Fruit fly (Drosophila melanogaster) whole organism, prepupa: ENCODE measurements around the gene CG34353.

Source experiments
- Blimp-1 ChIP-seq: fragments of 200-800 bp; sonication (Bioruptor generic); optimal IDR thresholded peaks from 3 replicates; lab custom pipeline; 2017; ENCODE audit warnings: missing biosample characterization, missing genetic modification characterization, mild to moderate bottlenecking, moderate library complexity, missing genetic modification reagents
- CG10669 ChIP-seq: fragments of 200-800 bp; sonication (Bioruptor generic); optimal IDR thresholded peaks from 3 replicates; lab custom pipeline; 2018; ENCODE audit warnings: missing biosample characterization, mild to moderate bottlenecking, missing genetic modification characterization, moderate library complexity
- CG11294 ChIP-seq: fragments of 200-800 bp; sonication (Bioruptor generic); IDR thresholded peaks from 2 replicates; pipeline ENCODE4 v1.3.6; 2022; ENCODE audit warnings: missing biosample characterization, missing genetic modification characterization
- CG11762 ChIP-seq: fragments of 200-800 bp; sonication (Bioruptor generic); optimal IDR thresholded peaks from 3 replicates; lab custom pipeline; 2016; ENCODE audit warnings: missing biosample characterization, missing genetic modification characterization; ENCODE audit not compliant: insufficient read depth
- CG11902 ChIP-seq: fragments of 200-800 bp; sonication (Bioruptor generic); optimal IDR thresholded peaks from 3 replicates; lab custom pipeline; 2016; ENCODE audit warnings: missing biosample characterization, missing genetic modification characterization
- CG15336 ChIP-seq: fragments of 200-800 bp; sonication (Bioruptor generic); IDR thresholded peaks from 2 replicates; pipeline ENCODE4 v1.3.6; 2022; ENCODE audit warnings: missing biosample characterization, missing genetic modification characterization
- CG1621 ChIP-seq: fragments of 200-800 bp; sonication (Bioruptor generic); optimal IDR thresholded peaks from 3 replicates; lab custom pipeline; 2018; ENCODE audit warnings: missing biosample characterization, mild to moderate bottlenecking, missing genetic modification characterization
- CG16779 ChIP-seq: fragments of 200-800 bp; sonication (Bioruptor generic); optimal IDR thresholded peaks from 3 replicates; lab custom pipeline; 2017; ENCODE audit warnings: missing biosample characterization, mild to moderate bottlenecking, missing genetic modification characterization
- CG3032 ChIP-seq: fragments of 200-800 bp; optimal IDR thresholded peaks from 2 replicates; lab custom pipeline; 2019; ENCODE audit warnings: missing biosample characterization, mild to moderate bottlenecking, missing genetic modification characterization, moderate library complexity
- CG34406 ChIP-seq: fragments of 200-800 bp; sonication (Bioruptor generic); optimal IDR thresholded peaks from 3 replicates; lab custom pipeline; 2016; ENCODE audit warnings: missing biosample characterization, missing genetic modification characterization
- CG4318 ChIP-seq: fragments of 200-800 bp; sonication (Bioruptor generic); optimal IDR thresholded peaks from 3 replicates; lab custom pipeline; 2017; ENCODE audit warnings: missing biosample characterization, mild to moderate bottlenecking, missing genetic modification characterization
- CG6276 ChIP-seq: fragments of 200-800 bp; sonication (Bioruptor generic); optimal IDR thresholded peaks from 2 replicates; lab custom pipeline; 2017; ENCODE audit warnings: missing biosample characterization, mild to moderate bottlenecking, missing genetic modification characterization
- CG6792 ChIP-seq: fragments of 200-800 bp; sonication (Bioruptor generic); optimal IDR thresholded peaks from 3 replicates; lab custom pipeline; 2016; ENCODE audit warnings: missing biosample characterization, missing genetic modification characterization
- CG6808 ChIP-seq: fragments of 200-800 bp; sonication (Bioruptor generic); optimal IDR thresholded peaks from 3 replicates; lab custom pipeline; 2017; ENCODE audit warnings: missing biosample characterization, missing genetic modification characterization, mild to moderate bottlenecking, moderate library complexity, missing genetic modification reagents
- CG6854 ChIP-seq: fragments of 200-800 bp; sonication (Bioruptor generic); optimal IDR thresholded peaks from 2 replicates; lab custom pipeline; 2017; ENCODE audit warnings: missing biosample characterization, mild to moderate bottlenecking, missing genetic modification characterization
- CG8119 ChIP-seq: fragments of 200-800 bp; sonication (Bioruptor generic); IDR thresholded peaks from 3 replicates; pipeline ENCODE4 v1.3.6; 2022; ENCODE audit warnings: missing biosample characterization, missing genetic modification characterization
- CG8632 ChIP-seq: fragments of 200-800 bp; sonication (Bioruptor generic); optimal IDR thresholded peaks from 3 replicates; lab custom pipeline; 2016; ENCODE audit warnings: missing biosample characterization, missing genetic modification characterization
- CG9139 ChIP-seq: fragments of 200-800 bp; sonication (Bioruptor generic); optimal IDR thresholded peaks from 3 replicates; lab custom pipeline; 2017; ENCODE audit warnings: missing biosample characterization, mild to moderate bottlenecking, missing genetic modification characterization
- Eip75B ChIP-seq: fragments of 200-800 bp; sonication (Bioruptor generic); optimal IDR thresholded peaks from 3 replicates; lab custom pipeline; 2016; ENCODE audit warnings: missing biosample characterization, missing genetic modification characterization
- Eip78C ChIP-seq: fragments of 200-800 bp; sonication (Bioruptor generic); peaks from one replicate; lab custom pipeline; 2016; ENCODE audit warnings: missing biosample characterization, missing genetic modification characterization
- Eip93F ChIP-seq: fragments of 200-800 bp; sonication (Bioruptor generic); optimal IDR thresholded peaks from 2 replicates; lab custom pipeline; 2016; ENCODE audit warnings: missing biosample characterization, mild to moderate bottlenecking, missing genetic modification characterization
- Ets21C ChIP-seq: fragments of 200-800 bp; sonication (Bioruptor generic); optimal IDR thresholded peaks from 3 replicates; lab custom pipeline; 2016; ENCODE audit warnings: missing biosample characterization, missing genetic modification characterization
- Gug ChIP-seq: fragments of 200-800 bp; sonication (Bioruptor generic); IDR thresholded peaks from 2 replicates; pipeline ENCODE4 v1.3.6; 2022; ENCODE audit warnings: missing biosample characterization, missing genetic modification characterization
- Hr38 ChIP-seq: sonication (Bioruptor generic); optimal IDR thresholded peaks from 2 replicates; lab custom pipeline; 2016; ENCODE audit warnings: missing biosample characterization, missing genetic modification characterization
- Hr39 ChIP-seq: fragments of 200-800 bp; sonication (Bioruptor generic); optimal IDR thresholded peaks from 2 replicates; lab custom pipeline; 2016; ENCODE audit warnings: missing biosample characterization, missing genetic modification characterization
- Hr4 ChIP-seq: fragments of 200-800 bp; sonication (Bioruptor generic); optimal IDR thresholded peaks from 3 replicates; lab custom pipeline; 2016; ENCODE audit warnings: missing biosample characterization, missing genetic modification characterization
- Lpt ChIP-seq: fragments of 200-800 bp; sonication (Bioruptor generic); optimal IDR thresholded peaks from 3 replicates; lab custom pipeline; 2016; ENCODE audit warnings: missing biosample characterization, missing genetic modification characterization
- OdsH ChIP-seq: fragments of 200-800 bp; sonication (Bioruptor generic); optimal IDR thresholded peaks from 3 replicates; lab custom pipeline; 2016; ENCODE audit warnings: missing biosample characterization, missing genetic modification characterization
- Smox ChIP-seq: fragments of 200-800 bp; sonication (Bioruptor generic); optimal IDR thresholded peaks from 3 replicates; lab custom pipeline; 2016; ENCODE audit warnings: missing biosample characterization, missing genetic modification characterization
- Sox14 ChIP-seq: fragments of 200-800 bp; sonication (Bioruptor generic); optimal IDR thresholded peaks from 3 replicates; lab custom pipeline; 2016; ENCODE audit warnings: missing biosample characterization, missing genetic modification characterization
- Sox15 ChIP-seq: fragments of 200-800 bp; sonication (Bioruptor generic); optimal IDR thresholded peaks from 3 replicates; lab custom pipeline; 2016; ENCODE audit warnings: missing biosample characterization, missing genetic modification characterization
- achi ChIP-seq: fragments of 200-800 bp; sonication (Bioruptor generic); optimal IDR thresholded peaks from 3 replicates; lab custom pipeline; 2016; ENCODE audit warnings: missing biosample characterization, missing genetic modification characterization
- acj6 ChIP-seq: fragments of 200-800 bp; sonication (Bioruptor generic); optimal IDR thresholded peaks from 3 replicates; lab custom pipeline; 2016; ENCODE audit warnings: missing biosample characterization, missing genetic modification characterization
- cyc ChIP-seq: fragments of 200-800 bp; sonication (Bioruptor generic); optimal IDR thresholded peaks from 3 replicates; lab custom pipeline; 2016; ENCODE audit warnings: missing biosample characterization, missing genetic modification characterization
- dac ChIP-seq: fragments of 200-800 bp; sonication (Bioruptor generic); optimal IDR thresholded peaks from 2 replicates; lab custom pipeline; 2017; ENCODE audit warnings: missing biosample characterization, mild to moderate bottlenecking, missing genetic modification characterization
- eg ChIP-seq: fragments of 200-800 bp; sonication (Bioruptor generic); IDR thresholded peaks from 3 replicates; pipeline ENCODE4 v1.3.6; 2022; ENCODE audit warnings: missing biosample characterization, missing genetic modification characterization
- esn ChIP-seq: fragments of 200-800 bp; sonication (Bioruptor generic); optimal IDR thresholded peaks from 2 replicates; lab custom pipeline; 2016; ENCODE audit warnings: missing biosample characterization, mild to moderate bottlenecking, missing genetic modification characterization, moderate library complexity
- fd59A ChIP-seq: fragments of 200-800 bp; sonication (Bioruptor generic); optimal IDR thresholded peaks from 2 replicates; lab custom pipeline; 2017; ENCODE audit warnings: missing biosample characterization, mild to moderate bottlenecking, missing genetic modification characterization, missing genetic modification reagents
- fd85E ChIP-seq: fragments of 200-800 bp; sonication (Bioruptor generic); optimal IDR thresholded peaks from 3 replicates; lab custom pipeline; 2016; ENCODE audit warnings: missing biosample characterization, missing genetic modification characterization
- lz ChIP-seq: fragments of 200-800 bp; sonication (Bioruptor generic); optimal IDR thresholded peaks from 3 replicates; lab custom pipeline; 2016; ENCODE audit warnings: missing biosample characterization, missing genetic modification characterization
- net ChIP-seq: fragments of 200-800 bp; sonication (Bioruptor generic); optimal IDR thresholded peaks from 3 replicates; lab custom pipeline; 2016; ENCODE audit warnings: missing biosample characterization, missing genetic modification characterization
- pdm3 ChIP-seq: fragments of 200-800 bp; sonication (Bioruptor generic); optimal IDR thresholded peaks from 3 replicates; lab custom pipeline; 2016; ENCODE audit warnings: missing biosample characterization, missing genetic modification characterization
- salr ChIP-seq, 2 experiments: fragments of 200-800 bp; sonication (Bioruptor generic); optimal IDR thresholded peaks; 3 replicates each; lab custom pipeline; 2016 to 2018; ENCODE audit warnings: missing biosample characterization in 2 of 2, missing genetic modification characterization in 2 of 2, mild to moderate bottlenecking in 1 of 2
- ss ChIP-seq, 2 experiments: fragments of 200-800 bp; sonication (Bioruptor generic); optimal IDR thresholded peaks; 2 replicates in 1 of 2; 3 replicates in 1 of 2; lab custom pipeline; 2017 to 2018; ENCODE audit warnings: mild to moderate bottlenecking in 2 of 2, missing biosample characterization in 2 of 2, missing genetic modification characterization in 2 of 2, moderate library complexity in 1 of 2
- svp ChIP-seq: fragments of 200-800 bp; sonication (Bioruptor generic); peaks from one replicate; lab custom pipeline; 2016; ENCODE audit warnings: missing biosample characterization, missing genetic modification characterization
- vri ChIP-seq: fragments of 200-800 bp; sonication (Bioruptor generic); optimal IDR thresholded peaks from 3 replicates; lab custom pipeline; 2016; ENCODE audit warnings: missing biosample characterization, mild to moderate bottlenecking, missing genetic modification characterization

Gene CG34353

dm6 chr3R:27928140-27928539, 22.5 kb upstream of the CG34353 start, which contains the start of gene nenya:
Gene nenya (minus strand): TSS chr3R:27928174.
- TF ChIP-seq OdsH (GFP tag; lab: Kevin White, UChicago) (no peak), CG10669 (GFP tag; lab: Kevin White, UChicago) (no peak), CG8632 (GFP tag; lab: Kevin White, UChicago) (no peak), CG6808 (no peak), CG1621 (tag; lab: Kevin White, UChicago) (no peak), Eip78C (peak; percentile 43), Hr39 (GFP tag; lab: Kevin White, UChicago) (no peak), fd85E (GFP tag; lab: Kevin White, UChicago) (no peak), Hr4 (GFP tag; lab: Kevin White, UChicago) (no peak), svp (GFP tag; lab: Kevin White, UChicago) (peak; percentile 67), Ets21C (GFP tag; lab: Kevin White, UChicago) (no peak), CG16779 (no peak), CG6854 (GFP tag; lab: Kevin White, UChicago) (no peak), CG11294 (GFP tag; lab: Robert Waterston, UW) (no peak), esn (peak; percentile 5), salr (GFP tag; optimal IDR thresholded peaks at IDR 0.05; lab: Kevin White, UChicago) (no peak)
- TF ChIP-seq, all 60 proteins: peak for 3

DNA sequence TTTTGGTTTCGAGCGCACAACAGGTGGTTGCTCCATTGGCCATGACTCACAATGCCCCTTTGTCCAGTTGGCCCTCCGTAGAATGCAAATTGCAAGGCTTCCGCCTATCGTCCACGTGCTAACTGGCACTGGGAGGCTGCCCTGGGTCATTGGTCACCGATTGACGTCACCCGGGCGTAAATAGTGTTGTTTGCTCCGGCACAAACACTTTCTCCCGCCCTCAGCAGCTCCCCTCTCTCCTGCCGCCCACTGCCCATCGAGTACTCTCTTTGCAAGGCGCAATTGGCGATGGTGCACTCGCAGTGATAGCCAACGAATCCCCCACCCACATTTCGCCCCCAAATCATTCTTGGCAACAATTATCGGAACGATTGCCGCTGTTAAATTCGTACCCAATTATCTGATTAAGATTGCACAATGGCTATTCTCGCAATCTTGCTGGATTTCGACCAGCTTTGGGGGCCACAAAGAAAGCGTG, 21.1 kb upstream of the CG34353 start:
- TF ChIP-seq pdm3 (GFP tag; lab: Kevin White, UChicago) (no peak), CG6854 (GFP tag; lab: Kevin White, UChicago) (no peak), CG8119 (no peak), svp (GFP tag; lab: Kevin White, UChicago) (peak; percentile 57), CG15336 (GFP tag; lab: Robert Waterston, UW) (no peak), eg (0 out of 3 replicates have a peak, but pooled peaks have one; percentile 29), lz (GFP tag; lab: Kevin White, UChicago) (no peak), Blimp-1 (no peak), vri (GFP tag; lab: Kevin White, UChicago) (peak; percentile 93), Eip93F (GFP tag; lab: Kevin White, UChicago) (peak; percentile 77), CG16779 (no peak), ss (GFP tag; optimal IDR thresholded peaks at IDR 0.05; lab: Kevin White, UChicago) (no peak), CG11902 (no peak), cyc (GFP tag; lab: Kevin White, UChicago) (no peak), CG4318 (GFP tag; lab: Kevin White, UChicago) (no peak), Sox14 (peak; percentile 20), CG9139 (no peak), CG11294 (GFP tag; lab: Robert Waterston, UW) (no peak), Hr38 (GFP tag; lab: Kevin White, UChicago) (no peak), CG3032 (tag; lab: Kevin White, UChicago) (no peak), Eip75B (no peak)

DNA sequence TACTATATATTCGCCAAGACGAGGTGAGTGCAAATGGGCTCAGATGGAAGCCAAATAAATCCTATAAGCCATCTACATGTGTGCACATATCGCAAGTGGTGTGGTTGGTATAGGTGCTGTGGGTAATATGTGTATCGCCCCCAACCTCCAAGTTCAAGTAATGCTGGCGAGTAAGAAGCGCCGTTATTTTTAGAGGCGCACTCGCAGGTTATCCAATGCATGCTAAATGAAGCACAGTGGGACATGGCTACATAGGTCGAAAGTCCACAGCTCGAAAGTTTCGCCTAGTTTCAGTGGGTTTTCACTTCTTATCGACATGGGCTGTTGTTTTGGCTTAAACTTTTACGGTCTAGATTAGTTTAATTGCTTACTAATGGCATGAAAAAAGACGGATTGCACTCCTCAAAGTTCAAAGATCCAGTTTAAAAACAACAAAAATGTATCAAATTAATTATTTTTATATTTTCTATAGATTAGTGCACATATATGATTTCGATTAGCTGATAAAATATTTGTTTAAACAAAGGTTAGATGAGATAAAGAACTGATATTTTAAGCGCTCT, 20.4 kb upstream of the CG34353 start:
- peak in 1 of 2 experiments; percentile 52 for TF ChIP-seq salr (GFP tag; optimal IDR thresholded peaks at IDR 0.05; lab: Kevin White, UChicago)
- no peak for TF ChIP-seq Ets21C (GFP tag; lab: Kevin White, UChicago)
- peak; percentile 32 for TF ChIP-seq Sox15
- peak; percentile 1 for TF ChIP-seq lz (GFP tag; lab: Kevin White, UChicago)
- TF ChIP-seq CG6854 (GFP tag; lab: Kevin White, UChicago): no peak
- TF ChIP-seq CG11902: peak; percentile 4
- TF ChIP-seq Sox14: no peak
- TF ChIP-seq CG11294 (GFP tag; lab: Robert Waterston, UW): no peak
- TF ChIP-seq Gug (GFP tag; lab: Robert Waterston, UW): peak; percentile 19; the same call in 1 of the 2 replicates
- TF ChIP-seq CG6276 (GFP tag; lab: Kevin White, UChicago): peak; percentile 7
- TF ChIP-seq Blimp-1: no peak
- TF ChIP-seq ss (GFP tag; optimal IDR thresholded peaks at IDR 0.05; lab: Kevin White, UChicago): no peak
- peak; percentile 10 for TF ChIP-seq fd59A (GFP tag; lab: Kevin White, UChicago)
- no peak for TF ChIP-seq achi (GFP tag; lab: Kevin White, UChicago)
- TF ChIP-seq CG34406: no peak
- TF ChIP-seq CG11762 (GFP tag; lab: Kevin White, UChicago): no peak
- no peak for TF ChIP-seq Eip75B
- TF ChIP-seq CG15336 (GFP tag; lab: Robert Waterston, UW): no peak
- TF ChIP-seq Lpt (GFP tag; lab: Kevin White, UChicago): no peak
- TF ChIP-seq net: no peak
- TF ChIP-seq pdm3 (GFP tag; lab: Kevin White, UChicago): no peak
- no peak for TF ChIP-seq acj6 (GFP tag; lab: Kevin White, UChicago)
- no peak for TF ChIP-seq dac (GFP tag; lab: Kevin White, UChicago)
- peak; percentile 44 for TF ChIP-seq Hr4 (GFP tag; lab: Kevin White, UChicago)
- TF ChIP-seq esn: peak; percentile 38
- peak; percentile 34 for TF ChIP-seq CG6792 (GFP tag; lab: Kevin White, UChicago)
- no peak for TF ChIP-seq fd85E (GFP tag; lab: Kevin White, UChicago)
- no peak for TF ChIP-seq Smox (GFP tag; lab: Kevin White, UChicago)
